Worm (Caenorhabditis elegans): ENCODE measurements around the gene nhr-274.
A peak's percentile ranks its signal among the peaks of the same experiment; 100 is the strongest.

The nhr-274 gene

DNA sequence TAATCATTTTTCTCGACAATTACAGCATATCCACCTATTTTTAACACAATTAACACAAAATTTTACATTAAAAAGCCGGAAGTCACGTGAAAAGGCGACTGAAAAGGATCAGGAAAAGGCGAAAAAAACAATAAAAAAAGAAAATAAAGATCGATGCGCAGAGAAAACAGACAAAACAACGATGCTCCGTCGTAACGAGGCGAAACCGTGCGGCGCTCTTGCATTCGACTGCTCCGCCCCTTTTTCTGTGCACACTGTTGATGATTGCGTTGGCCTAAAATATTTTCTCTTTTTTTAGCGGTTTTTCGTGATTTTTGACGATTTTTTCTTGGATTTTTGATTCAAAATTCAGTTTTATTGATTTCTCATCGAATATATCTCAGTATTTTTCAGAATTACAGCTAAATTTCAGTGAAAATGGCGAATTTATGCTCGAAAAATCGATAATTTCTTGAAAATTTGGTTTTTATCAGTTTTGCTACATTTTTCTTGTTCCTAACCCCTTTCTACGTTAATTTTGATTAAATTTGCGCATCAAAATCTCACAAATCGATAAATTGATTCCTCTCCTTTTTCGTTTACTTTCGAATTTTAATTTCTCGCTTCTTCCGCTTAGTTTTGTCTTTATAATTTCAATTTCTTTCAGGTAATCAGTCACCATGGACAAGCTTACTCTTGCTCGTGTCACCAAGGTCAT is 14.1 kb upstream of the nhr-274 start, which contains the start of gene rps-28 (continued):
- TF ChIP-seq cnd-1 (tag; optimal IDR thresholded peaks at IDR 0.05): peak; percentile 91
- TF ChIP-seq zip-8 (tag; optimal IDR thresholded peaks at IDR 0.05): no peak
- peak; percentile 94 for TF ChIP-seq ces-1 (GFP tag; optimal IDR thresholded peaks at IDR 0.05)
- peak; percentile 95 for TF ChIP-seq ceh-39 (tag; optimal IDR thresholded peaks at IDR 0.05)
- TF ChIP-seq tbx-8 (GFP tag; optimal IDR thresholded peaks at IDR 0.05): peak; percentile 40
- peak; percentile 92 for TF ChIP-seq lsy-2 (tag; optimal IDR thresholded peaks at IDR 0.05)

DNA sequence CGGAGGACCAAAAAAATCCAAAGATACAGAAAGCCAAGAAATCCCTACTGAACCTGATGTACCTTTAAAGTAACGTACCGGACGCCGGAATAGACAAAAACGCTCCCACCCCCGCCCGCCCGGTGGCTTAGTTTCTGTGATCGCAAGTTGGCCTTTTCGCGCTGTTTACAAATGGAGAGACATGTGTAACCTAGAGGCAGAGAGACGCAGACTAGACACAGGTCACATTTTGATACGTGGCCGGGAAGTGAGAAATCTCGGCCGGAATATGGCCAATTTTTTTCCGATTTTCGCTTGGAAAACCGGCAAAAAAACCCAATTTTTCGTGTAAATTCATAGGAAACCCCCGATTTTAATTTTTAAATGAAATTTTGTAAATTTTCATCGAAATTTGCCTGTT is 12.0 kb upstream of the nhr-274 start:
- TF ChIP-seq sem-2 (GFP tag; optimal IDR thresholded peaks at IDR 0.05): no peak
- peak; percentile 96 for TF ChIP-seq pha-4 (tag; optimal IDR thresholded peaks at IDR 0.05)
- TF ChIP-seq flh-1 (GFP tag; optimal IDR thresholded peaks at IDR 0.05): no peak
- TF ChIP-seq blmp-1 (tag; optimal IDR thresholded peaks at IDR 0.05): no peak
- peak; percentile 27 for TF ChIP-seq nhr-2 (tag; optimal IDR thresholded peaks at IDR 0.05)

DNA sequence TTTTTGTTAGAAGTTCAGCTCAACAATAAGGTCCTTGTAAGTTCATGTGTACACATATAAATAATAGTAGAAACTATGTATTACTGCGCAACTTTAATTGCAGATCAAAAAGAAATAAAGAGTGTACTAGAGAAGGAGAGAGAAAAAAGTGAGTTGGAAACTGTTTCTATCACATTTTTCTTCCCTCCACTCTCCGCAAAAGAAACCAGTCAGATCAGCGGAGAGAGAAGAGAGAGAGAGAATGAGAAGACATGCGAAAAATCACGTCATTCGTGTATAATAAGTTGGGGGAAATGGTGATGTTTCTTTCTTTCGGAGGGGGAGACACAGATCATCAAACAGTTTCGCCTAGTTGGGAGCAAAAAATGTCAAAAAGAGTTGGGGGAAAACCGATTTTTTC is 10.2 kb upstream of the nhr-274 start:
- TF ChIP-seq nhr-237 (tag; optimal IDR thresholded peaks at IDR 0.05) (peak; percentile 54), pha-4 (tag; optimal IDR thresholded peaks at IDR 0.05) (peak; percentile 13), blmp-1 (tag; optimal IDR thresholded peaks at IDR 0.05) (no peak)

DNA sequence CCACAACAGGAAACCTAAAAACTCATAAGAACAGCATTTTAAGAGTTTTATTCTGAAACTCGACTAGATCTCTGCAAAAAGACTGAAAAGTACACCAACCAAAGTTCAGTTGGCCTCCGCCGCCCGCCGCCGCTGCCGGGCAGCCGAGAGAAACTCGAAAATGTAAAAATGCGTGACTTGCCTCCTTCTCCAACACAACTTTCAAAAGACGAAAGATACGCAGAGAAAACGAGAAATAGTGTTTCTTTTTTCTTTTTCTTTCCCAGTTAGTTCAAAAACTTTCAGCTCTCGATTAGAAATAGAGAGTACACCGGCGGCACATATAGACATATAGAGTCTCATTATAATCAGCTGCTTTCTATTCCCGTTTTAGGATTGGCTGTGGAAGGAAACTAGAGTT is 4.7 kb upstream of the nhr-274 start:
- no peak for TF ChIP-seq flh-1 (GFP tag; optimal IDR thresholded peaks at IDR 0.05)
- no peak for TF ChIP-seq bed-3 (GFP tag; optimal IDR thresholded peaks at IDR 0.05)
- TF ChIP-seq pha-4 (tag; optimal IDR thresholded peaks at IDR 0.05): no peak
- TF ChIP-seq nhr-237 (tag; optimal IDR thresholded peaks at IDR 0.05): peak; percentile 4

DNA sequence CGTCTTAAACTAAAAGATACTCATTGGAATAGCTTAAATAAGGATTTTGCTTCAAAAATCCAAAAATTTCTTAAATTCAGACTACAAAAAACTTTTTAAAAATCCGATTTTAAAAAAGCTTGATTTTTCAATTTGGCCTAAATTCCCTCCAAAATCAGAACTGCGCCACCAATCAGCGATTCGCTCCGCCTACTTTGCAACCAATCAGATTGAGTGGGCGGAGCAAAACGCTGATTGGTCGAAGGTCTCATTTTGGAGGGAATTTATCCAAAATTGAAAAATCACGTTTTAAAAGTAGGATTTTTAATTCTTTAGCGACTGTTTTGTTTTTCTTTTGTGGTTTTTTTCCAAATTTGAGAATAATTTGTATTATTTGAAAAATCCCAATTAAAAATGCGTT is 4.3 kb upstream of the nhr-274 start:
- no peak for TF ChIP-seq hlh-1 (tag; optimal IDR thresholded peaks at IDR 0.05)
- TF ChIP-seq ztf-11 (tag; optimal IDR thresholded peaks at IDR 0.05): no peak
- TF ChIP-seq mls-2 (tag; optimal IDR thresholded peaks at IDR 0.05): no peak
- TF ChIP-seq sem-2 (GFP tag; optimal IDR thresholded peaks at IDR 0.05): no peak
- TF ChIP-seq nhr-76 (tag; optimal IDR thresholded peaks at IDR 0.05): no peak
- no peak for TF ChIP-seq ceh-43 (GFP tag; optimal IDR thresholded peaks at IDR 0.05)
- TF ChIP-seq lin-32 (GFP tag; optimal IDR thresholded peaks at IDR 0.05): no peak

DNA sequence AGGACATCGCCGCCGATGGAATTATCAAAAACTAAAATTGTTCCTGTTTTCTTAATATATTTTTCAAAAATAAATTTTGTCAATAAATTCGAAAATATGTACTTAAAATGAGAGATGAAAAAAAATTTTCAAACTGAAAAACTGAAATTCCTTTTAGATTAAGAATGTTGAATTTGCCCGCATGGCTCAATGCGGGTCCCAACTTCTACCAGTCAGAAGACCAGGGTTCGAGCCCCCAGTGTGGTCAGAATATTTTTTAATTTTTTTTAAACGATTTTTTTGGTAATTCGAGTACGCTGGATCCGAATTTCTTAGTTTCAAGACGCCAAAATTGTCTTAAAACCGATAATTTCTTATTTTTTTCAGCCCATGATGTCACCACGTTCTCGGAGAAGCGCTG is 7.8 kb downstream of the nhr-274 start:
- TF ChIP-seq elt-1 (tag; optimal IDR thresholded peaks at IDR 0.05; ENCODE audit: borderline replicate concordance, insufficient read depth) (no peak), ceh-43 (GFP tag; optimal IDR thresholded peaks at IDR 0.05) (no peak), unc-62 (GFP tag; optimal IDR thresholded peaks at IDR 0.05) (no peak), mab-5 (tag; optimal IDR thresholded peaks at IDR 0.05) (no peak), ceh-39 (tag; optimal IDR thresholded peaks at IDR 0.05) (no peak), blmp-1 (tag; optimal IDR thresholded peaks at IDR 0.05) (no peak), ham-2 (GFP tag; optimal IDR thresholded peaks at IDR 0.05) (no peak), unc-39 (tag; optimal IDR thresholded peaks at IDR 0.05) (no peak), lin-32 (GFP tag; optimal IDR thresholded peaks at IDR 0.05) (no peak), mls-2 (tag; optimal IDR thresholded peaks at IDR 0.05) (no peak), nhr-76 (tag; optimal IDR thresholded peaks at IDR 0.05) (no peak), tbx-8 (GFP tag; optimal IDR thresholded peaks at IDR 0.05) (no peak), mep-1 (tag; optimal IDR thresholded peaks at IDR 0.05) (no peak), nhr-12 (tag; optimal IDR thresholded peaks at IDR 0.05) (no peak), zip-8 (tag; optimal IDR thresholded peaks at IDR 0.05) (no peak), nhr-2 (tag; optimal IDR thresholded peaks at IDR 0.05) (no peak), nhr-237 (tag; optimal IDR thresholded peaks at IDR 0.05) (no peak), ceh-83 (GFP tag; optimal IDR thresholded peaks at IDR 0.05) (no peak), unc-120 (tag; optimal IDR thresholded peaks at IDR 0.05; ENCODE audit: poor library complexity, severe bottlenecking) (no peak), cnd-1 (tag; optimal IDR thresholded peaks at IDR 0.05) (no peak)

Data from whole organism, mixed stage, embryonic.